Worm (Caenorhabditis elegans) whole organism, mixed stage, embryonic: ENCODE measurements around the gene Y49G5B.1.

Experiments
- blmp-1 ChIP-seq: fragments of 150-350 bp; optimal IDR thresholded peaks from 2 replicates; lab custom pipeline; 2014; ENCODE audit warnings: missing biosample characterization, missing genetic modification characterization
- ces-1 ChIP-seq: fragments of 150-350 bp; optimal IDR thresholded peaks from 2 replicates; lab custom pipeline; 2014; ENCODE audit warnings: missing biosample characterization, missing genetic modification reagents, missing genetic modification characterization
- elt-3 ChIP-seq: fragments of 150-350 bp; optimal IDR thresholded peaks from 2 replicates; lab custom pipeline; 2014; ENCODE audit warnings: missing biosample characterization, missing genetic modification characterization
- ham-2 ChIP-seq: fragments of 200-800 bp; sonication (Bioruptor generic); optimal IDR thresholded peaks from 2 replicates; lab custom pipeline; 2018; ENCODE audit warnings: mild to moderate bottlenecking, missing genetic modification characterization, missing compliant biosample characterization
- nhr-237 ChIP-seq: fragments of 150-350 bp; optimal IDR thresholded peaks from 2 replicates; lab custom pipeline; 2014; ENCODE audit warnings: missing biosample characterization, missing genetic modification characterization
- nhr-28 ChIP-seq: fragments of 150-350 bp; optimal IDR thresholded peaks from 2 replicates; lab custom pipeline; 2014; ENCODE audit warnings: missing biosample characterization, missing genetic modification characterization
- pha-4 ChIP-seq: fragments of 150-350 bp; optimal IDR thresholded peaks from 2 replicates; lab custom pipeline; 2018; ENCODE audit warnings: missing biosample characterization, missing genetic modification reagents, missing genetic modification characterization
- snpc-4 ChIP-seq: fragments of 150-350 bp; optimal IDR thresholded peaks from 2 replicates; lab custom pipeline; 2014; ENCODE audit warnings: missing biosample characterization, missing genetic modification characterization
- zip-8 ChIP-seq: fragments of 150-350 bp; optimal IDR thresholded peaks from 2 replicates; lab custom pipeline; 2014; ENCODE audit warnings: missing biosample characterization, missing genetic modification characterization

DNA sequence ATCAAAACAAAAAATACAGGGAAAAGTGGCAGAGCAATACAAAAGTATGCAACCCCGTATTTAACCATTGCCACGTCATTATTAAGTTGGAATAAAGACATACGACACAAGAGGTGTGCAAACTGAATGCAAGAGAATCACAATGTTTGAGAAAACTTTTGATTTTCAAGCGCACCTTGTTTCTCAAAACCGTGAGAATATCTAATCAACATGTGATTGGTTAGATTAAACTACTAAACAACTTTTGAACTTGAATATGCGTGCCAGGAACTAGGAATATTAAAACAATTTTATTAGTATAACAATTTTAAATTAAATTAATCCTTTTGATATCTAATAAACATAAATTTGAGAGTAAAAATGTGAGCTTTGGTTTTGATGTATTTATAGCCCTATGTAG lies 36.3 kb downstream of the Y49G5B.1 start, which contains the start of gene srt-70:
- no peak for TF ChIP-seq nhr-28 (tag; lab: Kevin White, UChicago)
- TF ChIP-seq zip-8 (tag; lab: Kevin White, UChicago), result no peak
- no peak for TF ChIP-seq pha-4 (tag; lab: Kevin White, UChicago)
- TF ChIP-seq ham-2 (GFP tag; lab: Kevin White, UChicago), result no peak
- no peak for TF ChIP-seq snpc-4
- TF ChIP-seq blmp-1 (tag; lab: Kevin White, UChicago), result no peak
- no peak for TF ChIP-seq ces-1
- TF ChIP-seq elt-3 (tag; lab: Kevin White, UChicago), result no peak
- TF ChIP-seq nhr-237 (tag; lab: Kevin White, UChicago), result no peak
